Worm (Caenorhabditis elegans) whole organism, young adult: ENCODE data around the gene C15C8.7.

Source experiments
- B0035.1 ChIP-seq: sonication (generic microtip); optimal IDR thresholded peaks from 2 replicates; lab custom pipeline; 2016; ENCODE audit warnings: missing genetic modification characterization, mild to moderate bottlenecking, missing compliant biosample characterization, missing genotype, missing genetic modification reagents
- F33H1.4 ChIP-seq: fragments of 200-800 bp; sonication (Bioruptor generic); IDR thresholded peaks from 2 replicates; pipeline ENCODE4 v1.3.6; 2022; ENCODE audit warnings: missing genetic modification reagents, missing genetic modification characterization, missing compliant biosample characterization
- F52B5.7 ChIP-seq: sonication (generic microtip); optimal IDR thresholded peaks from 2 replicates; lab custom pipeline; 2016; ENCODE audit warnings: mild to moderate bottlenecking, missing genetic modification characterization, missing compliant biosample characterization
- F55B11.4 ChIP-seq: sonication (generic microtip); optimal IDR thresholded peaks from 2 replicates; lab custom pipeline; 2016; ENCODE audit warnings: missing compliant biosample characterization, missing genetic modification characterization, borderline replicate concordance; ENCODE audit not compliant: insufficient read depth
- T07F8.4 ChIP-seq: sonication (generic microtip); optimal IDR thresholded peaks from 2 replicates; lab custom pipeline; 2016; ENCODE audit warnings: mild to moderate bottlenecking, missing genetic modification characterization, moderate library complexity, missing compliant biosample characterization
- Y53F4B.3 ChIP-seq: fragments of 200-800 bp; sonication (Bioruptor generic); IDR thresholded peaks from 2 replicates; pipeline ENCODE4 v1.3.6; 2022; ENCODE audit warnings: missing genetic modification reagents, missing genetic modification characterization, missing compliant biosample characterization
- aptf-2 ChIP-seq: fragments of 200-800 bp; sonication (Bioruptor generic); conservative IDR thresholded peaks from 2 replicates; pipeline ENCODE4 v1.3.6; 2022; ENCODE audit warnings: missing genetic modification reagents, missing genetic modification characterization, missing compliant biosample characterization
- aptf-3 ChIP-seq: fragments of 200-800 bp; sonication (Bioruptor generic); IDR thresholded peaks from 2 replicates; pipeline ENCODE4 v1.3.6; 2022; ENCODE audit warnings: missing genetic modification characterization, missing compliant biosample characterization
- attf-3 ChIP-seq: fragments of 200-800 bp; sonication (Bioruptor generic); conservative IDR thresholded peaks from 2 replicates; pipeline ENCODE4 v1.3.6; 2022; ENCODE audit warnings: missing genetic modification reagents, missing genetic modification characterization, missing compliant biosample characterization
- ccch-3 ChIP-seq: fragments of 200-800 bp; sonication (Bioruptor generic); optimal IDR thresholded peaks from 2 replicates; lab custom pipeline; 2018; ENCODE audit warnings: mild to moderate bottlenecking, missing genetic modification characterization, missing compliant biosample characterization
- ceh-91 ChIP-seq: fragments of 200-800 bp; sonication (Bioruptor generic); IDR thresholded peaks from 2 replicates; pipeline ENCODE4 v1.3.6; 2022; ENCODE audit warnings: missing genetic modification reagents, missing genetic modification characterization, missing compliant biosample characterization
- chd-7 ChIP-seq: sonication (generic microtip); optimal IDR thresholded peaks from 2 replicates; lab custom pipeline; 2016; ENCODE audit warnings: mild to moderate bottlenecking, missing genetic modification characterization, moderate library complexity, missing compliant biosample characterization
- dpl-1 ChIP-seq: fragments of 150-350 bp; optimal IDR thresholded peaks from 2 replicates; lab custom pipeline; 2014; ENCODE audit warnings: missing biosample characterization, missing genetic modification reagents, missing genetic modification characterization
- fkh-3 ChIP-seq: sonication (generic microtip); optimal IDR thresholded peaks from 2 replicates; lab custom pipeline; 2016; ENCODE audit warnings: mild to moderate bottlenecking, missing genetic modification characterization, missing compliant biosample characterization
- him-1 ChIP-seq: sonication (generic microtip); optimal IDR thresholded peaks from 2 replicates; lab custom pipeline; 2016; ENCODE audit warnings: missing genotype, missing genetic modification reagents, missing genetic modification characterization, missing compliant biosample characterization
- hlh-12 ChIP-seq: sonication (generic microtip); optimal IDR thresholded peaks from 2 replicates; lab custom pipeline; 2016; ENCODE audit warnings: missing genetic modification characterization, missing compliant biosample characterization
- hlh-26 ChIP-seq: fragments of 200-800 bp; sonication (Bioruptor generic); conservative IDR thresholded peaks from 2 replicates; pipeline ENCODE4 v1.3.6; 2022; ENCODE audit warnings: missing genetic modification reagents, missing genetic modification characterization, missing compliant biosample characterization
- hmg-20 ChIP-seq: fragments of 200-800 bp; sonication (Bioruptor generic); IDR thresholded peaks from 2 replicates; pipeline ENCODE4 v1.3.6; 2022; ENCODE audit warnings: missing genetic modification reagents, missing genetic modification characterization, missing compliant biosample characterization
- lin-35 ChIP-seq, 3 experiments: fragments of 150-350 bp in 2 of 3; sonication (generic microtip) in 1 of 3; optimal IDR thresholded peaks; 2 replicates each; lab custom pipeline; 2014 to 2018; ENCODE audit warnings: missing biosample characterization in 3 of 3, missing genetic modification characterization in 3 of 3, missing genetic modification reagents in 3 of 3
- lin-40 ChIP-seq: sonication (generic microtip); optimal IDR thresholded peaks from 2 replicates; lab custom pipeline; 2016; ENCODE audit warnings: missing genetic modification characterization, mild to moderate bottlenecking, missing compliant biosample characterization, missing genotype, missing genetic modification reagents
- lin-54 ChIP-seq: fragments of 200-800 bp; sonication (Bioruptor generic); optimal IDR thresholded peaks from 2 replicates; lab custom pipeline; 2018; ENCODE audit warnings: mild to moderate bottlenecking, missing genetic modification characterization, missing compliant biosample characterization
- lir-1 ChIP-seq: fragments of 200-800 bp; sonication (Bioruptor generic); conservative IDR thresholded peaks from 2 replicates; pipeline ENCODE4 v1.3.6; 2022; ENCODE audit warnings: missing genetic modification reagents, missing genetic modification characterization, missing compliant biosample characterization
- madf-10 ChIP-seq: sonication (generic microtip); optimal IDR thresholded peaks from 2 replicates; lab custom pipeline; 2016; ENCODE audit warnings: mild to moderate bottlenecking, missing genetic modification characterization, missing compliant biosample characterization
- madf-3 ChIP-seq: fragments of 200-800 bp; sonication (Bioruptor generic); IDR thresholded peaks from 2 replicates; pipeline ENCODE4 v1.3.6; 2022; ENCODE audit warnings: missing genetic modification reagents, missing genetic modification characterization, missing compliant biosample characterization
- mel-28 ChIP-seq: sonication (generic microtip); optimal IDR thresholded peaks from 2 replicates; lab custom pipeline; 2016; ENCODE audit warnings: borderline replicate concordance, mild to moderate bottlenecking, missing genetic modification characterization, missing compliant biosample characterization
- nhr-80 ChIP-seq: sonication (generic microtip); optimal IDR thresholded peaks from 2 replicates; lab custom pipeline; 2016; ENCODE audit warnings: missing genetic modification characterization, missing compliant biosample characterization
- sea-2 ChIP-seq: fragments of 200-800 bp; sonication (Bioruptor generic); IDR thresholded peaks from 2 replicates; pipeline ENCODE4 v1.3.6; 2022; ENCODE audit warnings: missing genetic modification characterization, missing compliant biosample characterization
- snpc-1.1 ChIP-seq: sonication (generic microtip); optimal IDR thresholded peaks from 2 replicates; lab custom pipeline; 2017; ENCODE audit warnings: missing genetic modification characterization, mild to moderate bottlenecking, missing compliant biosample characterization, antibody characterized with exemption, moderate library complexity, missing genotype, missing genetic modification reagents; ENCODE audit not compliant: insufficient read depth
- sptf-2 ChIP-seq: fragments of 200-800 bp; sonication (Bioruptor generic); optimal IDR thresholded peaks from 2 replicates; lab custom pipeline; 2018; ENCODE audit warnings: mild to moderate bottlenecking, missing genetic modification characterization, missing compliant biosample characterization
- tbx-9 ChIP-seq: sonication (generic microtip); optimal IDR thresholded peaks from 2 replicates; lab custom pipeline; 2016; ENCODE audit warnings: borderline replicate concordance, missing genetic modification characterization, inconsistent platforms, missing compliant biosample characterization
- xnd-1 ChIP-seq: sonication (generic microtip); optimal IDR thresholded peaks from 2 replicates; lab custom pipeline; 2016; ENCODE audit warnings: missing genotype, missing genetic modification reagents, missing genetic modification characterization, missing compliant biosample characterization
- zfh-2 ChIP-seq: fragments of 200-800 bp; sonication (Bioruptor generic); conservative IDR thresholded peaks from 2 replicates; pipeline ENCODE4 v1.3.6; 2022; ENCODE audit warnings: missing genetic modification reagents, missing genetic modification characterization, missing compliant biosample characterization
- ztf-22 ChIP-seq: fragments of 200-800 bp; sonication (Bioruptor generic); optimal IDR thresholded peaks from 2 replicates; lab custom pipeline; 2018; ENCODE audit warnings: mild to moderate bottlenecking, missing genetic modification characterization, moderate library complexity, missing compliant biosample characterization
- ztf-26 ChIP-seq: sonication (generic microtip); optimal IDR thresholded peaks from 2 replicates; lab custom pipeline; 2017; ENCODE audit warnings: missing genetic modification characterization, missing compliant biosample characterization
- ztf-6 ChIP-seq: fragments of 200-800 bp; sonication (Bioruptor generic); IDR thresholded peaks from 2 replicates; pipeline ENCODE4 v1.3.6; 2022; ENCODE audit warnings: missing genetic modification reagents, missing genetic modification characterization, missing compliant biosample characterization

The C15C8.7 gene

ce11 chrV:12716447-12716846 is 28.4 kb downstream of the C15C8.7 start, which contains the start of gene str-178:
Gene str-178, minus strand, starts transcription at chrV:12716547.
- TF ChIP-seq T07F8.4 (tag; lab: Kevin White, UChicago): no peak
- no peak for TF ChIP-seq B0035.1
- TF ChIP-seq tbx-9 (tag; lab: Kevin White, UChicago): no peak
- TF ChIP-seq sea-2 (GFP tag; lab: Robert Waterston, UW): no peak
- no peak for TF ChIP-seq attf-3 (GFP tag; lab: Robert Waterston, UW)
- no peak for TF ChIP-seq snpc-1.1
- TF ChIP-seq lir-1 (GFP tag; lab: Robert Waterston, UW): no peak
- TF ChIP-seq madf-3 (GFP tag; lab: Robert Waterston, UW): no peak
- no peak for TF ChIP-seq F55B11.4

ce11 chrV:12714120-12714519 is 30.7 kb downstream of the C15C8.7 start, which contains the start of gene R11D1.4:
Gene R11D1.4, minus strand, starts transcription at chrV:12714220.
- TF ChIP-seq lin-35 (GFP tag; optimal IDR thresholded peaks at IDR 0.05; lab: Kevin White, UChicago): no peak
- no peak for TF ChIP-seq sptf-2
- TF ChIP-seq ztf-6 (GFP tag; lab: Robert Waterston, UW): no peak
- no peak for TF ChIP-seq Y53F4B.3 (GFP tag; lab: Robert Waterston, UW)
- no peak for TF ChIP-seq him-1 (tag; lab: Kevin White, UChicago)
- no peak for TF ChIP-seq lin-40
- no peak for TF ChIP-seq nhr-80 (tag; lab: Kevin White, UChicago)
- TF ChIP-seq sea-2 (GFP tag; lab: Robert Waterston, UW): no peak
- no peak for TF ChIP-seq hlh-26 (GFP tag; lab: Robert Waterston, UW)
- no peak for TF ChIP-seq xnd-1 (tag; lab: Kevin White, UChicago)
- TF ChIP-seq aptf-3 (GFP tag; lab: Robert Waterston, UW): no peak
- no peak for TF ChIP-seq chd-7
- no peak for TF ChIP-seq mel-28 (tag; lab: Kevin White, UChicago)
- no peak for TF ChIP-seq madf-10
- TF ChIP-seq, all 124 proteins: peak for 0

ce11 chrV:12711999-12712398 is 32.9 kb downstream of the C15C8.7 start, which contains the start of gene R11D1.3:
Gene R11D1.3, minus strand, starts transcription at chrV:12712099.
- no peak for TF ChIP-seq hlh-12 (tag; lab: Kevin White, UChicago)

- TF ChIP-seq ztf-22 (GFP tag; lab: Kevin White, UChicago): no peak
- no peak for TF ChIP-seq dpl-1 (GFP tag; lab: Kevin White, UChicago)
- no peak for TF ChIP-seq T07F8.4 (tag; lab: Kevin White, UChicago)
- TF ChIP-seq hmg-20 (GFP tag; lab: Robert Waterston, UW): no peak
- no peak for TF ChIP-seq B0035.1
- no peak for TF ChIP-seq ztf-26 (tag; lab: Kevin White, UChicago)
- no peak for TF ChIP-seq ccch-3 (GFP tag; lab: Kevin White, UChicago)
- no peak for TF ChIP-seq F55B11.4
- no peak for TF ChIP-seq xnd-1 (tag; lab: Kevin White, UChicago)
- TF ChIP-seq ceh-91 (GFP tag; lab: Robert Waterston, UW): no peak
- no peak for TF ChIP-seq lin-54
- TF ChIP-seq aptf-2 (GFP tag; lab: Robert Waterston, UW): no peak
- TF ChIP-seq F33H1.4 (GFP tag; lab: Robert Waterston, UW): no peak
- no peak for TF ChIP-seq fkh-3
- no peak for TF ChIP-seq attf-3 (GFP tag; lab: Robert Waterston, UW)
- TF ChIP-seq sea-2 (GFP tag; lab: Robert Waterston, UW): no peak
- TF ChIP-seq zfh-2: no peak
- TF ChIP-seq F52B5.7 (tag; lab: Kevin White, UChicago): no peak
- TF ChIP-seq lir-1 (GFP tag; lab: Robert Waterston, UW): no peak
- TF ChIP-seq, all 124 proteins: peak for 0
Observed at ce11 chrV:12708305-12708704, 36.5 kb downstream of the C15C8.7 start, which contains the start of gene R11D1.2. Gene R11D1.2, plus strand, starts transcription at chrV:12708605.
